Fruit fly (Drosophila melanogaster): ENCODE results near the gene pelo.
A peak's percentile ranks its signal among the peaks of the same experiment; 100 is the strongest.

pelo gene

dm6 chr2L:9685993-9686392 lies 14.6 kb upstream of the pelo start:
- TF ChIP-seq chinmo (GFP tag; IDR thresholded peaks at IDR 0.05; ENCODE audit: partially characterized antibody) = peak; percentile 76; the same call in 2 of the 4 replicates
- no peak for TF ChIP-seq CG12071 (GFP tag; optimal IDR thresholded peaks at IDR 0.05)
- TF ChIP-seq CG10543 (GFP tag; optimal IDR thresholded peaks at IDR 0.05) = peak; percentile 24
- TF ChIP-seq knrl (GFP tag; IDR thresholded peaks at IDR 0.05; ENCODE audit: partially characterized antibody) = no peak
- 0 out of 3 replicates have a peak, but pooled peaks have one; percentile 33 for TF ChIP-seq ci (GFP tag; IDR thresholded peaks at IDR 0.05)
- no peak for TF ChIP-seq sens-2 (GFP tag; IDR thresholded peaks at IDR 0.05)
- 0 out of 2 replicates have a peak, but pooled peaks have one; percentile 36 for TF ChIP-seq Rfx (GFP tag; IDR thresholded peaks at IDR 0.05)
- peak; percentile 17 for TF ChIP-seq sug (tag; optimal IDR thresholded peaks at IDR 0.05)
- TF ChIP-seq crol (GFP tag; IDR thresholded peaks at IDR 0.05) = peak; percentile 2; the same call in 1 of the 2 replicates
- TF ChIP-seq so (GFP tag; IDR thresholded peaks at IDR 0.05) = peak; percentile 76; the same call in 1 of the 3 replicates
- TF ChIP-seq sr (GFP tag; IDR thresholded peaks at IDR 0.05) = peak; percentile 81
- no peak for TF ChIP-seq CG11695 (GFP tag; IDR thresholded peaks at IDR 0.05)
- TF ChIP-seq cg (GFP tag; optimal IDR thresholded peaks at IDR 0.05) = peak; percentile 22
- TF ChIP-seq H15 (GFP tag; IDR thresholded peaks at IDR 0.05) = 0 out of 3 replicates have a peak, but pooled peaks have one; percentile 41
- TF ChIP-seq danr (GFP tag; IDR thresholded peaks at IDR 0.05) = 0 out of 2 replicates have a peak, but pooled peaks have one; percentile 23
- TF ChIP-seq Pdp1 (GFP tag; optimal IDR thresholded peaks at IDR 0.05) = peak in 1 of 2 experiments; percentile 84
- TF ChIP-seq sqz (GFP tag; optimal IDR thresholded peaks at IDR 0.05) = peak; percentile 62

dm6 chr2L:9690550-9691197 lies 9.9 kb upstream of the pelo start:
- TF ChIP-seq Pdp1 (GFP tag; optimal IDR thresholded peaks at IDR 0.05) (peak in 1 of 2 experiments; percentile 58), rib (GFP tag; IDR thresholded peaks at IDR 0.05) (0 out of 2 replicates have a peak, but pooled peaks have one; percentile 12), CG10654 (GFP tag; optimal IDR thresholded peaks at IDR 0.05) (no peak), CrebB (tag; optimal IDR thresholded peaks at IDR 0.05) (no peak), Med (GFP tag) (peak; percentile 58), CG1603 (tag; optimal IDR thresholded peaks at IDR 0.05) (no peak), chinmo (GFP tag; IDR thresholded peaks at IDR 0.05; ENCODE audit: partially characterized antibody) (0 out of 4 replicates have a peak, but pooled peaks have one; percentile 16), CG32532 (GFP tag; IDR thresholded peaks at IDR 0.05) (peak; percentile 43; the same call in 1 of the 2 replicates), cwo (GFP tag; optimal IDR thresholded peaks at IDR 0.05) (peak; percentile 13), lab (GFP tag; optimal IDR thresholded peaks at IDR 0.05) (peak; percentile 86), B-H1 (GFP tag; IDR thresholded peaks at IDR 0.05) (no peak), esg (GFP tag; conservative IDR thresholded peaks at IDR 0.05) (no peak), inv (GFP tag; IDR thresholded peaks at IDR 0.05; ENCODE audit: partially characterized antibody) (no peak), CG15011 (GFP tag; optimal IDR thresholded peaks at IDR 0.05) (no peak), CG10267 (tag; optimal IDR thresholded peaks at IDR 0.05) (no peak)

- no peak for TF ChIP-seq CG3995 (GFP tag; optimal IDR thresholded peaks at IDR 0.05)
- TF ChIP-seq mirr (GFP tag; optimal IDR thresholded peaks at IDR 0.05) = peak; percentile 5
- 0 out of 4 replicates have a peak, but pooled peaks have one; percentile 18 for TF ChIP-seq chinmo (GFP tag; IDR thresholded peaks at IDR 0.05; ENCODE audit: partially characterized antibody)
- TF ChIP-seq MBD-R2 (GFP tag; IDR thresholded peaks at IDR 0.05) = no peak
- no peak for TF ChIP-seq CG1024 (GFP tag; IDR thresholded peaks at IDR 0.05)
- TF ChIP-seq grn (GFP tag; optimal IDR thresholded peaks at IDR 0.05) = peak; percentile 14
- no peak for TF ChIP-seq Max (GFP tag; optimal IDR thresholded peaks at IDR 0.05)
- no peak for TF ChIP-seq slbo (GFP tag; IDR thresholded peaks at IDR 0.05)
- TF ChIP-seq CG34376 (GFP tag; optimal IDR thresholded peaks at IDR 0.05) = peak; percentile 21
- peak; percentile 91 for TF ChIP-seq sug (tag; optimal IDR thresholded peaks at IDR 0.05)
- TF ChIP-seq exex (tag; optimal IDR thresholded peaks at IDR 0.05) = peak; percentile 78
- peak; percentile 63 for TF ChIP-seq Hey (tag; optimal IDR thresholded peaks at IDR 0.05)
Measured at dm6 chr2L:9691230-9691629, 9.4 kb upstream of the pelo start.
